Fruit fly (Drosophila melanogaster) whole organism, prepupa: ENCODE data around the gene CG17258.

ENCODE experiments used
- Blimp-1 ChIP-seq: fragments of 200-800 bp; sonication (Bioruptor generic); optimal IDR thresholded peaks from 3 replicates; lab custom pipeline; 2017; ENCODE audit warnings: missing biosample characterization, missing genetic modification characterization, mild to moderate bottlenecking, moderate library complexity, missing genetic modification reagents
- CG10631 ChIP-seq: fragments of 200-800 bp; sonication (Bioruptor generic); optimal IDR thresholded peaks from 2 replicates; lab custom pipeline; 2016; ENCODE audit warnings: missing biosample characterization, missing genetic modification characterization
- CG11902 ChIP-seq: fragments of 200-800 bp; sonication (Bioruptor generic); optimal IDR thresholded peaks from 3 replicates; lab custom pipeline; 2016; ENCODE audit warnings: missing biosample characterization, missing genetic modification characterization
- CG15336 ChIP-seq: fragments of 200-800 bp; sonication (Bioruptor generic); IDR thresholded peaks from 2 replicates; pipeline ENCODE4 v1.3.6; 2022; ENCODE audit warnings: missing biosample characterization, missing genetic modification characterization
- CG1621 ChIP-seq: fragments of 200-800 bp; sonication (Bioruptor generic); optimal IDR thresholded peaks from 3 replicates; lab custom pipeline; 2018; ENCODE audit warnings: missing biosample characterization, mild to moderate bottlenecking, missing genetic modification characterization
- CG31627 ChIP-seq: fragments of 200-800 bp; sonication (Bioruptor generic); optimal IDR thresholded peaks from 3 replicates; lab custom pipeline; 2016; ENCODE audit warnings: missing biosample characterization, missing genetic modification characterization
- CG32006 ChIP-seq: fragments of 200-800 bp; sonication (Bioruptor generic); optimal IDR thresholded peaks from 3 replicates; lab custom pipeline; 2017; ENCODE audit warnings: missing biosample characterization, mild to moderate bottlenecking, missing genetic modification characterization
- CG34406 ChIP-seq: fragments of 200-800 bp; sonication (Bioruptor generic); optimal IDR thresholded peaks from 3 replicates; lab custom pipeline; 2016; ENCODE audit warnings: missing biosample characterization, missing genetic modification characterization
- CG6163 ChIP-seq: fragments of 200-800 bp; sonication (Bioruptor generic); IDR thresholded peaks from 3 replicates; pipeline ENCODE4 v1.3.6; 2022; ENCODE audit warnings: missing biosample characterization, missing genetic modification characterization
- CG6276 ChIP-seq: fragments of 200-800 bp; sonication (Bioruptor generic); optimal IDR thresholded peaks from 2 replicates; lab custom pipeline; 2017; ENCODE audit warnings: missing biosample characterization, mild to moderate bottlenecking, missing genetic modification characterization
- CG6792 ChIP-seq: fragments of 200-800 bp; sonication (Bioruptor generic); optimal IDR thresholded peaks from 3 replicates; lab custom pipeline; 2016; ENCODE audit warnings: missing biosample characterization, missing genetic modification characterization
- CG6808 ChIP-seq: fragments of 200-800 bp; sonication (Bioruptor generic); optimal IDR thresholded peaks from 3 replicates; lab custom pipeline; 2017; ENCODE audit warnings: missing biosample characterization, missing genetic modification characterization, mild to moderate bottlenecking, moderate library complexity, missing genetic modification reagents
- CG6854 ChIP-seq: fragments of 200-800 bp; sonication (Bioruptor generic); optimal IDR thresholded peaks from 2 replicates; lab custom pipeline; 2017; ENCODE audit warnings: missing biosample characterization, mild to moderate bottlenecking, missing genetic modification characterization
- CG7368 ChIP-seq: fragments of 200-800 bp; sonication (Bioruptor generic); optimal IDR thresholded peaks from 3 replicates; lab custom pipeline; 2016; ENCODE audit warnings: missing biosample characterization, missing genetic modification characterization
- CG8119 ChIP-seq: fragments of 200-800 bp; sonication (Bioruptor generic); IDR thresholded peaks from 3 replicates; pipeline ENCODE4 v1.3.6; 2022; ENCODE audit warnings: missing biosample characterization, missing genetic modification characterization
- CG8319 ChIP-seq: fragments of 200-800 bp; sonication (Bioruptor generic); optimal IDR thresholded peaks from 3 replicates; lab custom pipeline; 2016; ENCODE audit warnings: missing biosample characterization, missing genetic modification characterization
- CG8632 ChIP-seq: fragments of 200-800 bp; sonication (Bioruptor generic); optimal IDR thresholded peaks from 3 replicates; lab custom pipeline; 2016; ENCODE audit warnings: missing biosample characterization, missing genetic modification characterization
- CG9139 ChIP-seq: fragments of 200-800 bp; sonication (Bioruptor generic); optimal IDR thresholded peaks from 3 replicates; lab custom pipeline; 2017; ENCODE audit warnings: missing biosample characterization, mild to moderate bottlenecking, missing genetic modification characterization
- Eip75B ChIP-seq: fragments of 200-800 bp; sonication (Bioruptor generic); optimal IDR thresholded peaks from 3 replicates; lab custom pipeline; 2016; ENCODE audit warnings: missing biosample characterization, missing genetic modification characterization
- Eip93F ChIP-seq: fragments of 200-800 bp; sonication (Bioruptor generic); optimal IDR thresholded peaks from 2 replicates; lab custom pipeline; 2016; ENCODE audit warnings: missing biosample characterization, mild to moderate bottlenecking, missing genetic modification characterization
- Ets96B ChIP-seq: fragments of 200-800 bp; optimal IDR thresholded peaks from 2 replicates; lab custom pipeline; 2019; ENCODE audit warnings: missing biosample characterization, mild to moderate bottlenecking, missing genetic modification characterization, moderate library complexity
- Gug ChIP-seq: fragments of 200-800 bp; sonication (Bioruptor generic); IDR thresholded peaks from 2 replicates; pipeline ENCODE4 v1.3.6; 2022; ENCODE audit warnings: missing biosample characterization, missing genetic modification characterization
- Hr38 ChIP-seq: sonication (Bioruptor generic); optimal IDR thresholded peaks from 2 replicates; lab custom pipeline; 2016; ENCODE audit warnings: missing biosample characterization, missing genetic modification characterization
- Hr39 ChIP-seq: fragments of 200-800 bp; sonication (Bioruptor generic); optimal IDR thresholded peaks from 2 replicates; lab custom pipeline; 2016; ENCODE audit warnings: missing biosample characterization, missing genetic modification characterization
- Hr4 ChIP-seq: fragments of 200-800 bp; sonication (Bioruptor generic); optimal IDR thresholded peaks from 3 replicates; lab custom pipeline; 2016; ENCODE audit warnings: missing biosample characterization, missing genetic modification characterization
- Lpt ChIP-seq: fragments of 200-800 bp; sonication (Bioruptor generic); optimal IDR thresholded peaks from 3 replicates; lab custom pipeline; 2016; ENCODE audit warnings: missing biosample characterization, missing genetic modification characterization
- Met ChIP-seq: fragments of 200-800 bp; sonication (Bioruptor generic); optimal IDR thresholded peaks from 3 replicates; lab custom pipeline; 2016; ENCODE audit warnings: missing biosample characterization, missing genetic modification characterization
- Sox102F ChIP-seq: fragments of 200-800 bp; sonication (Bioruptor generic); optimal IDR thresholded peaks from 2 replicates; lab custom pipeline; 2016; ENCODE audit warnings: missing biosample characterization, mild to moderate bottlenecking, missing genetic modification characterization
- Sox14 ChIP-seq: fragments of 200-800 bp; sonication (Bioruptor generic); optimal IDR thresholded peaks from 3 replicates; lab custom pipeline; 2016; ENCODE audit warnings: missing biosample characterization, missing genetic modification characterization
- achi ChIP-seq: fragments of 200-800 bp; sonication (Bioruptor generic); optimal IDR thresholded peaks from 3 replicates; lab custom pipeline; 2016; ENCODE audit warnings: missing biosample characterization, missing genetic modification characterization
- acj6 ChIP-seq: fragments of 200-800 bp; sonication (Bioruptor generic); optimal IDR thresholded peaks from 3 replicates; lab custom pipeline; 2016; ENCODE audit warnings: missing biosample characterization, missing genetic modification characterization
- cyc ChIP-seq: fragments of 200-800 bp; sonication (Bioruptor generic); optimal IDR thresholded peaks from 3 replicates; lab custom pipeline; 2016; ENCODE audit warnings: missing biosample characterization, missing genetic modification characterization
- dac ChIP-seq: fragments of 200-800 bp; sonication (Bioruptor generic); optimal IDR thresholded peaks from 2 replicates; lab custom pipeline; 2017; ENCODE audit warnings: missing biosample characterization, mild to moderate bottlenecking, missing genetic modification characterization
- dsx ChIP-seq: fragments of 200-800 bp; optimal IDR thresholded peaks from 3 replicates; lab custom pipeline; 2019; ENCODE audit warnings: missing biosample characterization, mild to moderate bottlenecking, missing genetic modification characterization, moderate library complexity; ENCODE audit not compliant: poor library complexity, severe bottlenecking
- eg ChIP-seq: fragments of 200-800 bp; sonication (Bioruptor generic); IDR thresholded peaks from 3 replicates; pipeline ENCODE4 v1.3.6; 2022; ENCODE audit warnings: missing biosample characterization, missing genetic modification characterization
- esn ChIP-seq: fragments of 200-800 bp; sonication (Bioruptor generic); optimal IDR thresholded peaks from 2 replicates; lab custom pipeline; 2016; ENCODE audit warnings: missing biosample characterization, mild to moderate bottlenecking, missing genetic modification characterization, moderate library complexity
- fd59A ChIP-seq: fragments of 200-800 bp; sonication (Bioruptor generic); optimal IDR thresholded peaks from 2 replicates; lab custom pipeline; 2017; ENCODE audit warnings: missing biosample characterization, mild to moderate bottlenecking, missing genetic modification characterization, missing genetic modification reagents
- fkh ChIP-seq: fragments of 200-800 bp; sonication (Bioruptor generic); optimal IDR thresholded peaks from 3 replicates; lab custom pipeline; 2017; ENCODE audit warnings: missing biosample characterization, mild to moderate bottlenecking, missing genetic modification characterization, moderate library complexity
- net ChIP-seq: fragments of 200-800 bp; sonication (Bioruptor generic); optimal IDR thresholded peaks from 3 replicates; lab custom pipeline; 2016; ENCODE audit warnings: missing biosample characterization, missing genetic modification characterization
- pdm3 ChIP-seq: fragments of 200-800 bp; sonication (Bioruptor generic); optimal IDR thresholded peaks from 3 replicates; lab custom pipeline; 2016; ENCODE audit warnings: missing biosample characterization, missing genetic modification characterization
- spab ChIP-seq: fragments of 200-800 bp; sonication (Bioruptor generic); optimal IDR thresholded peaks from 2 replicates; lab custom pipeline; 2017; ENCODE audit warnings: missing biosample characterization, mild to moderate bottlenecking, missing genetic modification characterization, missing genetic modification reagents
- svp ChIP-seq: fragments of 200-800 bp; sonication (Bioruptor generic); peaks from one replicate; lab custom pipeline; 2016; ENCODE audit warnings: missing biosample characterization, missing genetic modification characterization
- topi ChIP-seq: fragments of 200-800 bp; sonication (Bioruptor generic); optimal IDR thresholded peaks from 3 replicates; lab custom pipeline; 2016; ENCODE audit warnings: missing biosample characterization, missing genetic modification characterization
- vri ChIP-seq: fragments of 200-800 bp; sonication (Bioruptor generic); optimal IDR thresholded peaks from 3 replicates; lab custom pipeline; 2016; ENCODE audit warnings: missing biosample characterization, mild to moderate bottlenecking, missing genetic modification characterization

CG17258 gene

dm6 chr2L:3043647-3044046, 8.5 kb upstream of the CG17258 start, which contains the start of gene FASN2:
TSS of gene FASN2 (plus strand) at chr2L:3043947.
- TF ChIP-seq esn (GFP tag; lab: Kevin White, UChicago) (no peak), Gug (GFP tag; lab: Robert Waterston, UW) (no peak), CG1621 (tag; lab: Kevin White, UChicago) (no peak), dac (GFP tag; lab: Kevin White, UChicago) (no peak), achi (GFP tag; lab: Kevin White, UChicago) (no peak), CG10631 (GFP tag; lab: Kevin White, UChicago) (no peak), cyc (GFP tag; lab: Kevin White, UChicago) (no peak), Hr38 (no peak), Hr4 (GFP tag; lab: Kevin White, UChicago) (no peak), spab (GFP tag; lab: Kevin White, UChicago) (no peak), Hr39 (GFP tag; lab: Kevin White, UChicago) (no peak), CG7368 (GFP tag; lab: Kevin White, UChicago) (no peak), pdm3 (GFP tag; lab: Kevin White, UChicago) (no peak), Lpt (GFP tag; lab: Kevin White, UChicago) (no peak), CG6792 (GFP tag; lab: Kevin White, UChicago) (no peak), eg (GFP tag; lab: Robert Waterston, UW) (no peak), Met (GFP tag; lab: Kevin White, UChicago) (no peak), CG11902 (GFP tag; lab: Kevin White, UChicago) (no peak), Eip75B (no peak), CG6276 (GFP tag; lab: Kevin White, UChicago) (no peak)

DNA sequence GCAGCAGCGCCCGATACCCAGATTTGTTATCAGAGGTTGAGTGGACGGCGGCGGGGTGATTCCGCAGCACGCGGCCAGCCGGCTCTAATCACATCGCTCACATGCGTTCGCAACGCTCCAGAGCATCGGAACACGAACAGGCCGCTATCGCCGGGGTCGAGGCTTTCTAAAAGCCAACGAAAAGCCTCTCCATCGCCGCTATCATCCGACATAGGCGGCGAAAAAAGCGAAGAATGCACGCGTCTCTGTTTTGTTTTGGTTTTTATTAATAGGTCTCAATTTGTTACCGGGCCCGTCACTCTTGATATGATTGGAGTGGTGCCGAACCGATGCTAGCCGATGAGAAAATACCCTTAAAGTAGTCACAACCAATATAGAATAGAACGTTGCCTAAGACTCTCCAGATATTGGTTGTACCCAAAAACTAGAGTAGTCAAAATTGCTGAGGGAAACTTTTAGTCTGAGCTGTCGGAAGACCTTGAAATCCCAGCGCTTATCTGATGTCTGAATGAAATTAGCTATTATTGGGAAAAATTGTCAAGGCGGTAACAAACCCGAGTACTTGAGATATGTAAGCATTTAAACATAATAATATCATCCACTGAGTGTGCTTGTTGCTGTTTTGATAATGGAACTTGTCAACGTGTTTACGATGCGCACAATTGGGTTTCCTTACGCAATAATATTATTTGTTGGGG, 6.9 kb upstream of the CG17258 start, which contains the start of gene CG17261:
Gene CG17261, plus strand, starts transcription at position 634 of the 698 bp plus-strand sequence.
- TF ChIP-seq dsx: no peak
- no peak for TF ChIP-seq Met (GFP tag; lab: Kevin White, UChicago)
- TF ChIP-seq eg (GFP tag; lab: Robert Waterston, UW): no peak
- TF ChIP-seq fkh (GFP tag; lab: Kevin White, UChicago): no peak
- TF ChIP-seq Sox102F (GFP tag; lab: Kevin White, UChicago): no peak
- TF ChIP-seq acj6 (GFP tag; lab: Kevin White, UChicago): no peak
- peak; percentile 64 for TF ChIP-seq vri
- TF ChIP-seq svp: peak; percentile 86
- no peak for TF ChIP-seq CG6854 (GFP tag; lab: Kevin White, UChicago)
- TF ChIP-seq, all 60 proteins: peak for 2

DNA sequence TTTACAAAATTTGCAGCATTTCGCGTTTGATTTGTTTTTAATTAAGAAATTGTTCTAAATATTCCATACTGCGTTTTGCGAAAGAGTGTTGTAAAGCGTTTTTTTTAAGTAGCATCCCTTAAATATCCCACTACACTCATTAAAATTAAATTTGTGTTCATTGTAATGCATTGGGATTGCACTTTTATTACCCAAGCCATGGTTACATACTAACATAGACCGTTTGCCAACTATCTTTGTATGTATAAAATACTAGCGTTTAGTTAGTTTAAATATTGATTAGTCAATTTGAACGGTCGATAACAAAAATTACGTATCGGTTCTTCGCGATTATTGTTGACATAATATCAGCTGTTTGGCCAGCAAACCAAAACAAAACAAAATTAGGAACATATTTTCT, 4.6 kb upstream of the CG17258 start, which contains the start of the genes cnir and CG17221:
Gene cnir, minus strand, starts transcription at position 39 of the 400 bp plus-strand sequence.
Gene CG17221, plus strand, starts transcription at position 203 of the 400 bp plus-strand sequence.
- TF ChIP-seq CG7368 (GFP tag; lab: Kevin White, UChicago): peak; percentile 41
- peak; percentile 78 for TF ChIP-seq CG10631 (GFP tag; lab: Kevin White, UChicago)
- peak; percentile 72 for TF ChIP-seq cyc (GFP tag; lab: Kevin White, UChicago)
- TF ChIP-seq topi (GFP tag; lab: Kevin White, UChicago): peak; percentile 72
- TF ChIP-seq Hr38: no peak
- no peak for TF ChIP-seq Lpt (GFP tag; lab: Kevin White, UChicago)
- TF ChIP-seq CG6808 (GFP tag; lab: Kevin White, UChicago): no peak
- TF ChIP-seq net: peak; percentile 46
- peak; percentile 41 for TF ChIP-seq fd59A
- peak; percentile 93 for TF ChIP-seq vri
- TF ChIP-seq Sox14: peak; percentile 72
- peak; percentile 9 for TF ChIP-seq CG8632
- no peak for TF ChIP-seq CG8119 (GFP tag; lab: Robert Waterston, UW)
- TF ChIP-seq CG9139 (GFP tag; lab: Kevin White, UChicago): no peak
- TF ChIP-seq spab (GFP tag; lab: Kevin White, UChicago): no peak
- peak; percentile 36; the same call in 2 of the 3 replicates for TF ChIP-seq CG6163 (GFP tag; lab: Robert Waterston, UW)
- TF ChIP-seq svp: peak; percentile 68
- peak; percentile 81 for TF ChIP-seq Eip75B
- TF ChIP-seq CG15336 (GFP tag; lab: Robert Waterston, UW): 0 out of 2 replicates have a peak, but pooled peaks have one; percentile 33
- no peak for TF ChIP-seq Eip93F (GFP tag; lab: Kevin White, UChicago)
- peak; percentile 72 for TF ChIP-seq acj6 (GFP tag; lab: Kevin White, UChicago)
- peak; percentile 74 for TF ChIP-seq CG31627 (GFP tag; lab: Kevin White, UChicago)
- TF ChIP-seq Ets96B (tag; lab: Kevin White, UChicago): no peak
- no peak for TF ChIP-seq CG32006 (GFP tag; lab: Kevin White, UChicago)
- peak; percentile 19 for TF ChIP-seq CG11902 (GFP tag; lab: Kevin White, UChicago)
- peak; percentile 57 for TF ChIP-seq CG6792 (GFP tag; lab: Kevin White, UChicago)
- peak; percentile 72 for TF ChIP-seq pdm3 (GFP tag; lab: Kevin White, UChicago)
- peak; percentile 77 for TF ChIP-seq Hr4 (GFP tag; lab: Kevin White, UChicago)
- TF ChIP-seq Blimp-1 (GFP tag; lab: Kevin White, UChicago): no peak
- peak; percentile 42 for TF ChIP-seq CG8319 (GFP tag; lab: Kevin White, UChicago)
- peak; percentile 48 for TF ChIP-seq CG34406 (GFP tag; lab: Kevin White, UChicago)
